Worm (Caenorhabditis elegans) whole organism, late embryonic: ENCODE results near the gene B0244.16.

Source experiments
- K09A11.1 ChIP-seq: sonication (generic microtip); optimal IDR thresholded peaks from 2 replicates; lab custom pipeline; 2017; ENCODE audit warnings: antibody characterized with exemption, mild to moderate bottlenecking, missing genetic modification characterization, missing compliant biosample characterization; ENCODE audit not compliant: insufficient read depth
- ama-1 ChIP-seq: fragments of 150-350 bp; optimal IDR thresholded peaks from 2 replicates; lab custom pipeline; 2014
- ceh-24 ChIP-seq: sonication (generic microtip); optimal IDR thresholded peaks from 2 replicates; lab custom pipeline; 2016; ENCODE audit warnings: mild to moderate bottlenecking, missing genetic modification characterization, missing compliant biosample characterization
- dve-1 ChIP-seq: sonication (generic microtip); optimal IDR thresholded peaks from 2 replicates; lab custom pipeline; 2017; ENCODE audit warnings: antibody characterized with exemption, mild to moderate bottlenecking, missing genetic modification characterization, missing compliant biosample characterization
- fkh-10 ChIP-seq: fragments of 150-350 bp; optimal IDR thresholded peaks from 2 replicates; lab custom pipeline; 2014; ENCODE audit warnings: missing biosample characterization, missing genetic modification reagents, missing genetic modification characterization
- hlh-8 ChIP-seq: sonication (generic microtip); optimal IDR thresholded peaks from 2 replicates; lab custom pipeline; 2016; ENCODE audit warnings: missing genotype, missing genetic modification characterization, missing compliant biosample characterization
- lim-6 ChIP-seq: sonication (generic microtip); optimal IDR thresholded peaks from 2 replicates; lab custom pipeline; 2016; ENCODE audit warnings: missing genetic modification characterization, missing compliant biosample characterization
- lin-11 ChIP-seq: fragments of 200-800 bp; sonication (Bioruptor generic); optimal IDR thresholded peaks from 2 replicates; lab custom pipeline; 2018; ENCODE audit warnings: mild to moderate bottlenecking, missing genetic modification characterization, missing compliant biosample characterization
- pha-4 ChIP-seq: fragments of 150-350 bp; optimal IDR thresholded peaks from 2 replicates; lab custom pipeline; 2018; ENCODE audit warnings: missing biosample characterization, missing genetic modification reagents, missing genetic modification characterization
- pqm-1 ChIP-seq: sonication (generic microtip); optimal IDR thresholded peaks from 2 replicates; lab custom pipeline; 2016; ENCODE audit warnings: missing genetic modification characterization, missing compliant biosample characterization
- tbx-7 ChIP-seq: sonication (generic microtip); optimal IDR thresholded peaks from 2 replicates; lab custom pipeline; 2016; ENCODE audit warnings: missing genotype, missing genetic modification characterization, missing compliant biosample characterization
- ttx-3 ChIP-seq: sonication (generic microtip); optimal IDR thresholded peaks from 2 replicates; lab custom pipeline; 2016; ENCODE audit warnings: missing genetic modification reagents, missing genetic modification characterization, missing compliant biosample characterization
- zip-5 ChIP-seq: sonication (generic microtip); optimal IDR thresholded peaks from 2 replicates; lab custom pipeline; 2016; ENCODE audit warnings: missing genetic modification characterization, missing compliant biosample characterization

DNA sequence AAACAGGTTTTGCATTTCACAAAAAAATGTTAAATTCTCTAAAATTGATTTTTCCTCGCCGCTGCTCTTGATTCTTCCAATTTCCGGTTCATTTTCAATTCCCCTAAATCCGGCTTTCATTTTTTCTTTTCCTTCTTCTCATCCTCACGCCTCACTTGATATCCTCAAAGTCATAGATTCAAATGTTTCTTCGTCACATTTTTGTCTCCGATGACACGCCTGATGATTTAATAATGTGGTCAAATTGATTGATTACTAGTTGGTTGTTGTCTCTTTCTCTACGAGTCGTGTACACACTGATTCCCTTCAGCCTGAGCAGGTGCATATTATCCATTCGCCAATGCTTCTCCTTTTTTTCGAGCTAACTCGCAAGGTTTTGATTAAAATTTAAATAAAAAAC is 19.3 kb upstream of the B0244.16 start:
- TF ChIP-seq pha-4 (tag; lab: Kevin White, UChicago), result no peak
- no peak for TF ChIP-seq pqm-1
- no peak for TF ChIP-seq ceh-24
- TF ChIP-seq K09A11.1 (tag; lab: Kevin White, UChicago), result no peak
- no peak for TF ChIP-seq lim-6 (tag; lab: Kevin White, UChicago)
- no peak for TF ChIP-seq ttx-3 (tag; lab: Kevin White, UChicago)
- TF ChIP-seq ama-1 (lab: Kevin White, UChicago), result no peak
- TF ChIP-seq tbx-7 (tag; lab: Kevin White, UChicago), result no peak
- no peak for TF ChIP-seq lin-11 (tag; lab: Kevin White, UChicago)
- no peak for TF ChIP-seq zip-5
- TF ChIP-seq hlh-8 (tag; lab: Kevin White, UChicago), result no peak
- no peak for TF ChIP-seq fkh-10 (GFP tag; lab: Kevin White, UChicago)
- TF ChIP-seq dve-1, result no peak
